Fruit fly (Drosophila melanogaster): ENCODE results near the gene CG11666.

dm6 chrX:21027929-21028575 lies 43.6 kb downstream of the CG11666 start, which contains the start of gene CG1532:
- no peak for TF ChIP-seq Vsx2 (GFP tag; optimal IDR thresholded peaks at IDR 0.05; ENCODE audit: partially characterized antibody)
- TF ChIP-seq ey (GFP tag; optimal IDR thresholded peaks at IDR 0.05): no peak
- TF ChIP-seq usp (GFP tag; optimal IDR thresholded peaks at IDR 0.05): no peak
- no peak for TF ChIP-seq Myc (optimal IDR thresholded peaks at IDR 0.05)
- TF ChIP-seq psq (GFP tag; optimal IDR thresholded peaks at IDR 0.05): no peak
- no peak for TF ChIP-seq Sp1 (GFP tag; optimal IDR thresholded peaks at IDR 0.05)
- TF ChIP-seq Dif (GFP tag; optimal IDR thresholded peaks at IDR 0.05; ENCODE audit: partially characterized antibody): peak; percentile 0

Measured in whole organism, wandering third instar larva.